Fruit fly (Drosophila melanogaster): ENCODE results near the gene CCHa1.

Gene CCHa1

dm6 chr3R:14118350-14118749, 21.7 kb upstream of the CCHa1 start, which contains the start of gene Kif19A:
Gene Kif19A (minus strand): TSS chr3R:14118450.
- TF ChIP-seq CG1620 (GFP tag; optimal IDR thresholded peaks at IDR 0.05) (no peak), cnc (optimal IDR thresholded peaks at IDR 0.05) (no peak), CG11617 (GFP tag; optimal IDR thresholded peaks at IDR 0.05) (no peak), Crg-1 (GFP tag; optimal IDR thresholded peaks at IDR 0.05) (no peak), CG33017 (tag; optimal IDR thresholded peaks at IDR 0.05) (no peak), CG7045 (GFP tag; optimal IDR thresholded peaks at IDR 0.05) (no peak), cic (GFP tag; optimal IDR thresholded peaks at IDR 0.05) (no peak), ovo (GFP tag; optimal IDR thresholded peaks at IDR 0.05) (no peak), Hr96 (GFP tag; optimal IDR thresholded peaks at IDR 0.05) (no peak), bab1 (GFP tag; optimal IDR thresholded peaks at IDR 0.05) (no peak)

dm6 chr3R:14116088-14116487, 19.5 kb upstream of the CCHa1 start:
- TF ChIP-seq bab1 (GFP tag; optimal IDR thresholded peaks at IDR 0.05) (no peak), Clk (GFP tag; optimal IDR thresholded peaks at IDR 0.05) (no peak), CG12768 (GFP tag; optimal IDR thresholded peaks at IDR 0.05) (no peak), Mnt (GFP tag; optimal IDR thresholded peaks at IDR 0.05) (no peak), kay (GFP tag; ENCODE audit: borderline replicate concordance) (no peak), Crg-1 (GFP tag; optimal IDR thresholded peaks at IDR 0.05) (no peak), CG33017 (tag; optimal IDR thresholded peaks at IDR 0.05) (no peak), cnc (optimal IDR thresholded peaks at IDR 0.05) (no peak), ovo (GFP tag; optimal IDR thresholded peaks at IDR 0.05) (no peak), pad (GFP tag; optimal IDR thresholded peaks at IDR 0.05) (no peak), tj (GFP tag; optimal IDR thresholded peaks at IDR 0.05) (no peak), CG7045 (GFP tag; optimal IDR thresholded peaks at IDR 0.05) (no peak)

- TF ChIP-seq bab1 (GFP tag; optimal IDR thresholded peaks at IDR 0.05) (no peak), CG1620 (GFP tag; optimal IDR thresholded peaks at IDR 0.05) (no peak), CG7101 (tag; optimal IDR thresholded peaks at IDR 0.05) (no peak), CG5204 (GFP tag; optimal IDR thresholded peaks at IDR 0.05) (no peak), cic (GFP tag; optimal IDR thresholded peaks at IDR 0.05) (no peak), pad (GFP tag; optimal IDR thresholded peaks at IDR 0.05) (no peak), kay (GFP tag; ENCODE audit: borderline replicate concordance) (no peak), Clk (GFP tag; optimal IDR thresholded peaks at IDR 0.05) (no peak), CG12768 (GFP tag; optimal IDR thresholded peaks at IDR 0.05) (no peak), CG14711 (tag; optimal IDR thresholded peaks at IDR 0.05) (no peak), Crg-1 (GFP tag; optimal IDR thresholded peaks at IDR 0.05) (no peak), CG11617 (GFP tag; optimal IDR thresholded peaks at IDR 0.05) (no peak), Hr96 (GFP tag; optimal IDR thresholded peaks at IDR 0.05) (no peak), ovo (GFP tag; optimal IDR thresholded peaks at IDR 0.05) (no peak), toe (GFP tag; optimal IDR thresholded peaks at IDR 0.05) (no peak), CG33017 (tag; optimal IDR thresholded peaks at IDR 0.05) (no peak)
Measured at dm6 chr3R:14112066-14112465, 15.4 kb upstream of the CCHa1 start, which contains the start of gene CG14357. Gene CG14357 (minus strand): TSS chr3R:14112166.

dm6 chr3R:14109145-14109544, 12.5 kb upstream of the CCHa1 start, which contains the start of gene Or88a:
Gene Or88a (plus strand): TSS chr3R:14109445.
- TF ChIP-seq Clk (GFP tag; optimal IDR thresholded peaks at IDR 0.05) (no peak), pad (GFP tag; optimal IDR thresholded peaks at IDR 0.05) (no peak), tj (GFP tag; optimal IDR thresholded peaks at IDR 0.05) (no peak), CG11617 (GFP tag; optimal IDR thresholded peaks at IDR 0.05) (no peak), CG1620 (GFP tag; optimal IDR thresholded peaks at IDR 0.05) (no peak), cic (GFP tag; optimal IDR thresholded peaks at IDR 0.05) (no peak), CG7045 (GFP tag; optimal IDR thresholded peaks at IDR 0.05) (no peak), ovo (GFP tag; optimal IDR thresholded peaks at IDR 0.05) (no peak), CG12768 (GFP tag; optimal IDR thresholded peaks at IDR 0.05) (no peak), Crg-1 (GFP tag; optimal IDR thresholded peaks at IDR 0.05) (no peak), bab1 (GFP tag; optimal IDR thresholded peaks at IDR 0.05) (no peak), Hr96 (GFP tag; optimal IDR thresholded peaks at IDR 0.05) (no peak), CG5204 (GFP tag; optimal IDR thresholded peaks at IDR 0.05) (no peak), CG7101 (tag; optimal IDR thresholded peaks at IDR 0.05) (no peak), kay (GFP tag; ENCODE audit: borderline replicate concordance) (no peak), CG33017 (tag; optimal IDR thresholded peaks at IDR 0.05) (no peak)

dm6 chr3R:14108158-14108921, 11.7 kb upstream of the CCHa1 start, which contains the start of gene CG12402:
Gene CG12402 (minus strand): TSS chr3R:14108321.
- TF ChIP-seq pad (GFP tag; optimal IDR thresholded peaks at IDR 0.05) = peak; percentile 43
- peak; percentile 3 for TF ChIP-seq cic (GFP tag; optimal IDR thresholded peaks at IDR 0.05)
- no peak for TF ChIP-seq ovo (GFP tag; optimal IDR thresholded peaks at IDR 0.05)
- peak; percentile 41 for TF ChIP-seq CG7045 (GFP tag; optimal IDR thresholded peaks at IDR 0.05)
- TF ChIP-seq CG12768 (GFP tag; optimal IDR thresholded peaks at IDR 0.05) = no peak
- TF ChIP-seq CG33017 (tag; optimal IDR thresholded peaks at IDR 0.05) = peak; percentile 14

- TF ChIP-seq toe (GFP tag; optimal IDR thresholded peaks at IDR 0.05) (no peak), CG33017 (tag; optimal IDR thresholded peaks at IDR 0.05) (no peak), Hr96 (GFP tag; optimal IDR thresholded peaks at IDR 0.05) (no peak), Clk (GFP tag; optimal IDR thresholded peaks at IDR 0.05) (no peak), cic (GFP tag; optimal IDR thresholded peaks at IDR 0.05) (no peak), ovo (GFP tag; optimal IDR thresholded peaks at IDR 0.05) (no peak), CG11617 (GFP tag; optimal IDR thresholded peaks at IDR 0.05) (no peak), CG14711 (tag; optimal IDR thresholded peaks at IDR 0.05) (no peak), CG5204 (GFP tag; optimal IDR thresholded peaks at IDR 0.05) (no peak), pad (GFP tag; optimal IDR thresholded peaks at IDR 0.05) (no peak), CG1620 (GFP tag; optimal IDR thresholded peaks at IDR 0.05) (no peak)
Measured at dm6 chr3R:14107597-14107996, 11.0 kb upstream of the CCHa1 start.

Measured in whole organism, adult.